Fruit fly (Drosophila melanogaster) whole organism: Measurements from ENCODE around the gene Acp36DE.

ENCODE experiments used
- CG8478 ChIP-seq: fragments of >200 bp; optimal IDR thresholded peaks from 2 replicates; lab custom pipeline; 2018; ENCODE audit warnings: inconsistent platforms
- psq ChIP-seq: fragments of >200 bp; optimal IDR thresholded peaks from 2 replicates; lab custom pipeline; 2017

dm6 chr2L:18327007-18327406, 31.8 kb downstream of the Acp36DE start:
- TF ChIP-seq CG8478 (lab: Kevin White, UChicago) (no peak), psq (lab: Kevin White, UChicago) (no peak)
